Worm (Caenorhabditis elegans) whole organism, early embryonic: ENCODE measurements around the gene T04B8.1.

Experiments
- B0310.2 ChIP-seq: sonication (generic microtip); optimal IDR thresholded peaks from 2 replicates; lab custom pipeline; 2016; ENCODE audit warnings: mild to moderate bottlenecking, missing genetic modification characterization, missing compliant biosample characterization
- F13C5.2 ChIP-seq: sonication (generic microtip); optimal IDR thresholded peaks from 2 replicates; lab custom pipeline; 2017; ENCODE audit warnings: mild to moderate bottlenecking, missing genetic modification characterization, inconsistent platforms, missing compliant biosample characterization
- aly-1 ChIP-seq: sonication (generic microtip); optimal IDR thresholded peaks from 2 replicates; lab custom pipeline; 2016; ENCODE audit warnings: missing genetic modification characterization, missing compliant biosample characterization
- ama-1 ChIP-seq: fragments of 150-350 bp; optimal IDR thresholded peaks from 2 replicates; lab custom pipeline; 2014
- ceh-13 ChIP-seq: fragments of 200-800 bp; sonication (Bioruptor generic); optimal IDR thresholded peaks from 2 replicates; lab custom pipeline; 2018; ENCODE audit warnings: mild to moderate bottlenecking, missing genetic modification characterization, missing compliant biosample characterization
- ceh-36 ChIP-seq: sonication (generic microtip); optimal IDR thresholded peaks from 2 replicates; lab custom pipeline; 2016; ENCODE audit warnings: missing genetic modification characterization, inconsistent platforms, missing compliant biosample characterization
- ets-7 ChIP-seq: sonication (generic microtip); optimal IDR thresholded peaks from 2 replicates; lab custom pipeline; 2016; ENCODE audit warnings: missing genotype, missing genetic modification characterization, missing compliant biosample characterization
- flt-1 ChIP-seq: fragments of 200-800 bp; sonication (Bioruptor generic); IDR thresholded peaks from 2 replicates; pipeline ENCODE4 v1.3.6; 2022; ENCODE audit warnings: missing genetic modification characterization, missing compliant biosample characterization
- hmbx-1 ChIP-seq: sonication (generic microtip); optimal IDR thresholded peaks from 2 replicates; lab custom pipeline; 2016; ENCODE audit warnings: mild to moderate bottlenecking, missing genetic modification characterization, missing compliant biosample characterization
- hmg-4 ChIP-seq: fragments of 200-800 bp; sonication (Bioruptor generic); optimal IDR thresholded peaks from 2 replicates; lab custom pipeline; 2018; ENCODE audit warnings: mild to moderate bottlenecking, missing genetic modification characterization, missing compliant biosample characterization
- hnd-1 ChIP-seq: sonication (generic microtip); optimal IDR thresholded peaks from 2 replicates; lab custom pipeline; 2016; ENCODE audit warnings: missing genetic modification characterization, missing compliant biosample characterization
- pes-1 ChIP-seq: fragments of 200-800 bp; sonication (Bioruptor generic); IDR thresholded peaks from 2 replicates; pipeline ENCODE4 v1.3.6; 2022; ENCODE audit warnings: missing genetic modification reagents, missing genetic modification characterization, missing compliant biosample characterization
- scrt-1 ChIP-seq: fragments of 200-800 bp; sonication (Bioruptor generic); IDR thresholded peaks from 2 replicates; pipeline ENCODE4 v1.3.6; 2022; ENCODE audit warnings: missing genetic modification characterization, missing compliant biosample characterization
- sea-1 ChIP-seq: fragments of 200-800 bp; sonication (Bioruptor generic); conservative IDR thresholded peaks from 2 replicates; pipeline ENCODE4 v1.3.6; 2022; ENCODE audit warnings: missing genetic modification characterization, missing compliant biosample characterization
- tbx-11 ChIP-seq: fragments of 200-800 bp; sonication (Bioruptor generic); IDR thresholded peaks from 2 replicates; pipeline ENCODE4 v1.3.6; 2022; ENCODE audit warnings: missing genetic modification characterization, missing compliant biosample characterization
- tbx-37 ChIP-seq: fragments of 200-800 bp; sonication (Bioruptor generic); conservative IDR thresholded peaks from 2 replicates; pipeline ENCODE4 v1.3.6; 2022; ENCODE audit warnings: missing genetic modification reagents, missing genetic modification characterization, missing compliant biosample characterization
- tra-4 ChIP-seq: sonication (generic microtip); optimal IDR thresholded peaks from 2 replicates; lab custom pipeline; 2017; ENCODE audit warnings: missing genetic modification characterization, missing compliant biosample characterization

Gene T04B8.1

ce11 chrII:621141-621540 lies 12.9 kb upstream of the T04B8.1 start:
- TF ChIP-seq tbx-37 (GFP tag; lab: Robert Waterston, UW) (no peak), tbx-11 (no peak), F13C5.2 (no peak), hmbx-1 (tag; lab: Kevin White, UChicago) (no peak), aly-1 (tag; lab: Kevin White, UChicago) (no peak), tra-4 (tag; lab: Kevin White, UChicago) (no peak), ets-7 (tag; lab: Kevin White, UChicago) (no peak), B0310.2 (no peak), ceh-13 (GFP tag; lab: Kevin White, UChicago) (no peak), sea-1 (GFP tag; lab: Robert Waterston, UW) (no peak), ama-1 (no peak), scrt-1 (GFP tag; lab: Robert Waterston, UW) (no peak), ceh-36 (tag; lab: Kevin White, UChicago) (no peak), flt-1 (GFP tag; lab: Robert Waterston, UW) (no peak), hmg-4 (GFP tag; lab: Kevin White, UChicago) (no peak), pes-1 (GFP tag; lab: Robert Waterston, UW) (no peak)

ce11 chrII:622478-622877 lies 11.6 kb upstream of the T04B8.1 start:
- TF ChIP-seq ets-7 (tag; lab: Kevin White, UChicago): no peak
- TF ChIP-seq hmbx-1 (tag; lab: Kevin White, UChicago): no peak
- TF ChIP-seq ceh-13 (GFP tag; lab: Kevin White, UChicago): no peak
- no peak for TF ChIP-seq tra-4 (tag; lab: Kevin White, UChicago)
- TF ChIP-seq hnd-1 (tag; lab: Kevin White, UChicago): no peak
- no peak for TF ChIP-seq hmg-4 (GFP tag; lab: Kevin White, UChicago)
- TF ChIP-seq tbx-11: no peak
- no peak for TF ChIP-seq flt-1 (GFP tag; lab: Robert Waterston, UW)
- no peak for TF ChIP-seq pes-1 (GFP tag; lab: Robert Waterston, UW)
- no peak for TF ChIP-seq aly-1 (tag; lab: Kevin White, UChicago)
- no peak for TF ChIP-seq scrt-1 (GFP tag; lab: Robert Waterston, UW)
- no peak for TF ChIP-seq F13C5.2
- no peak for TF ChIP-seq ama-1
- no peak for TF ChIP-seq ceh-36 (tag; lab: Kevin White, UChicago)
- TF ChIP-seq tbx-37 (GFP tag; lab: Robert Waterston, UW): no peak
- TF ChIP-seq B0310.2: no peak
- no peak for TF ChIP-seq sea-1 (GFP tag; lab: Robert Waterston, UW)

- TF ChIP-seq ama-1: no peak
- no peak for TF ChIP-seq tra-4 (tag; lab: Kevin White, UChicago)
Observed at ce11 chrII:624443-624842, 9.6 kb upstream of the T04B8.1 start, which contains the start of gene T04B8.5. T04B8.5 (minus strand) TSS chrII:624543.

ce11 chrII:625926-626325 lies 8.2 kb upstream of the T04B8.1 start:
- TF ChIP-seq ama-1 (no peak), tbx-37 (GFP tag; lab: Robert Waterston, UW) (no peak), flt-1 (GFP tag; lab: Robert Waterston, UW) (no peak), ceh-36 (tag; lab: Kevin White, UChicago) (no peak), ceh-13 (GFP tag; lab: Kevin White, UChicago) (no peak)

ce11 chrII:627205-627604 lies 6.9 kb upstream of the T04B8.1 start, which contains the start of gene arrd-1:
arrd-1 (plus strand) TSS chrII:627505.
- no peak for TF ChIP-seq ama-1
- TF ChIP-seq hmbx-1 (tag; lab: Kevin White, UChicago): no peak
- TF ChIP-seq hmg-4 (GFP tag; lab: Kevin White, UChicago): no peak
- no peak for TF ChIP-seq pes-1 (GFP tag; lab: Robert Waterston, UW)
- TF ChIP-seq aly-1 (tag; lab: Kevin White, UChicago): no peak
- no peak for TF ChIP-seq scrt-1 (GFP tag; lab: Robert Waterston, UW)
- no peak for TF ChIP-seq sea-1 (GFP tag; lab: Robert Waterston, UW)
- no peak for TF ChIP-seq ceh-13 (GFP tag; lab: Kevin White, UChicago)
- TF ChIP-seq B0310.2: no peak
- TF ChIP-seq tbx-11: no peak
- TF ChIP-seq ceh-36 (tag; lab: Kevin White, UChicago): no peak
- no peak for TF ChIP-seq flt-1 (GFP tag; lab: Robert Waterston, UW)
- no peak for TF ChIP-seq ets-7 (tag; lab: Kevin White, UChicago)
- no peak for TF ChIP-seq hnd-1 (tag; lab: Kevin White, UChicago)
- no peak for TF ChIP-seq tra-4 (tag; lab: Kevin White, UChicago)
- TF ChIP-seq tbx-37 (GFP tag; lab: Robert Waterston, UW): no peak
- no peak for TF ChIP-seq F13C5.2

ce11 chrII:627913-628312 lies 6.2 kb upstream of the T04B8.1 start:
- no peak for TF ChIP-seq ets-7 (tag; lab: Kevin White, UChicago)

ce11 chrII:629454-629853 lies 4.6 kb upstream of the T04B8.1 start:
- 0 out of 2 replicates have a peak, but pooled peaks have one; percentile 46 for TF ChIP-seq tbx-11

ce11 chrII:639467-639866 lies 5.4 kb downstream of the T04B8.1 start, which contains the start of gene K07E8.6:
K07E8.6 (minus strand) TSS chrII:639567.
- TF ChIP-seq scrt-1 (GFP tag; lab: Robert Waterston, UW) (no peak), tra-4 (tag; lab: Kevin White, UChicago) (no peak), tbx-11 (no peak), ama-1 (no peak), ceh-13 (GFP tag; lab: Kevin White, UChicago) (no peak), ets-7 (tag; lab: Kevin White, UChicago) (no peak), sea-1 (GFP tag; lab: Robert Waterston, UW) (no peak), hmg-4 (GFP tag; lab: Kevin White, UChicago) (no peak), F13C5.2 (no peak), pes-1 (GFP tag; lab: Robert Waterston, UW) (no peak), B0310.2 (no peak), hnd-1 (tag; lab: Kevin White, UChicago) (no peak), ceh-36 (tag; lab: Kevin White, UChicago) (no peak), tbx-37 (GFP tag; lab: Robert Waterston, UW) (no peak), flt-1 (GFP tag; lab: Robert Waterston, UW) (no peak), aly-1 (tag; lab: Kevin White, UChicago) (no peak), hmbx-1 (tag; lab: Kevin White, UChicago) (no peak)
